Fruit fly (Drosophila melanogaster): ENCODE measurements around the gene grnd.

The grnd gene

DNA sequence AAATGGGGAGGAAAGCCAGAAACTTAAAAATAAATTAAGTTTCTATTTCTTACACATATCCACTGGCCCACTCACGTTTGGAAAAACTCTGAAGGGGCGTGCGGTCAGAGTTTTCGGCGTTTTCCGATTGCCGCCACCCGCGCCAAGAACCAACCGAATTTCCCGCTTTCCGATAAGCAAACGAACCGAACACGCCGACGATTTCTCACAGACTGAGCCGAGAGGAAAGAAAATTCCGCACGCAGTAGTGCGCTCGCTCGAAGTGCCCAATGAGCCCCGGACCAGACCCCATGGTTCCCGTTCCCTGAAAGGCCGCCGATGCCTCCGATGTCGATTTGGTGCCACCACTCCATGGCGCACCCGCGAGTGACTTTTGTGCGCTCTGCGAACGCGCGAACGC is 18.5 kb downstream of the grnd start, which contains the start of gene kon:
TSS of gene kon (minus strand) at position 219 of the 400 bp plus-strand sequence.
- TF ChIP-seq Met (GFP tag; optimal IDR thresholded peaks at IDR 0.05) (no peak), CG8632 (GFP tag; optimal IDR thresholded peaks at IDR 0.05) (no peak), lz (GFP tag; optimal IDR thresholded peaks at IDR 0.05) (no peak), Hr38 (GFP tag; optimal IDR thresholded peaks at IDR 0.05) (no peak), Sox14 (GFP tag; optimal IDR thresholded peaks at IDR 0.05) (no peak), CG11294 (GFP tag; IDR thresholded peaks at IDR 0.05) (no peak), salr (GFP tag; optimal IDR thresholded peaks at IDR 0.05) (no peak), CG9139 (GFP tag; optimal IDR thresholded peaks at IDR 0.05) (no peak), CG6163 (GFP tag; IDR thresholded peaks at IDR 0.05) (peak; percentile 49; the same call in 1 of the 3 replicates), CG10669 (GFP tag; optimal IDR thresholded peaks at IDR 0.05) (no peak), Eip78C (GFP tag) (peak; percentile 67), CG15336 (GFP tag; IDR thresholded peaks at IDR 0.05) (0 out of 2 replicates have a peak, but pooled peaks have one; percentile 26), CG34406 (GFP tag; optimal IDR thresholded peaks at IDR 0.05) (no peak), CG3919 (GFP tag; optimal IDR thresholded peaks at IDR 0.05) (no peak), CG3032 (tag; optimal IDR thresholded peaks at IDR 0.05) (no peak), Hr4 (GFP tag; optimal IDR thresholded peaks at IDR 0.05) (no peak), eg (GFP tag; IDR thresholded peaks at IDR 0.05) (peak; percentile 41; the same call in 2 of the 3 replicates), CG1621 (tag; optimal IDR thresholded peaks at IDR 0.05) (no peak), vri (GFP tag; optimal IDR thresholded peaks at IDR 0.05) (no peak), CG6792 (GFP tag; optimal IDR thresholded peaks at IDR 0.05) (no peak), CG6808 (GFP tag; optimal IDR thresholded peaks at IDR 0.05) (no peak)

DNA sequence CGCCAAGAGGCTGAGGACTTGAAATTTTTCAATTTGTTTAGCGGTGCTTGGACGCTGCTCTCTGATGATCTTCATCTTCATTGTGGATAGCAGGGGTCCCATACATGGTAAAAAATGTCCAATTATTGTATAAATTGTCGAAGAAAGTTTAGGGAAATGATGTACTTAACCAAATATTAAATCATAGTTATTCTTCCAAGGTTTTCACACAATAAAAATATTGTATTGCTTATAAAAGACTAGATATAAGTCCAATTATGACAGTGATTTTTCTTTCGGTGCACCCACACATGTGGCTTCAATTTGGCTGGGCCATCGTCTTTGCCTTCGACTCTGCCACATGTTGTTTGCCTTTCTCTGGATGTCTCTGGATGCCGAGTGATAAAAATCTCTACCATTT is 19.7 kb downstream of the grnd start:
- TF ChIP-seq CG16779 (tag; optimal IDR thresholded peaks at IDR 0.05) (peak; percentile 24), CG7368 (GFP tag; optimal IDR thresholded peaks at IDR 0.05) (peak; percentile 33), fkh (GFP tag; optimal IDR thresholded peaks at IDR 0.05) (no peak), eg (GFP tag; IDR thresholded peaks at IDR 0.05) (peak; percentile 79), Hr39 (GFP tag; optimal IDR thresholded peaks at IDR 0.05) (peak; percentile 45), net (GFP tag; optimal IDR thresholded peaks at IDR 0.05) (peak; percentile 66), fd85E (GFP tag; optimal IDR thresholded peaks at IDR 0.05) (no peak), salr (GFP tag; optimal IDR thresholded peaks at IDR 0.05) (peak in 1 of 2 experiments; percentile 61), CG34406 (GFP tag; optimal IDR thresholded peaks at IDR 0.05) (peak; percentile 51), dac (GFP tag; optimal IDR thresholded peaks at IDR 0.05) (no peak), dsx (GFP tag; optimal IDR thresholded peaks at IDR 0.05; ENCODE audit: poor library complexity, severe bottlenecking) (peak; percentile 71), CG6163 (GFP tag; IDR thresholded peaks at IDR 0.05) (no peak; the same call in none of the 3 replicates), CG3032 (tag; optimal IDR thresholded peaks at IDR 0.05) (peak; percentile 64), CG6854 (GFP tag; optimal IDR thresholded peaks at IDR 0.05) (no peak), OdsH (GFP tag; optimal IDR thresholded peaks at IDR 0.05) (peak; percentile 65), ss (GFP tag; optimal IDR thresholded peaks at IDR 0.05) (peak; percentile 46 to 60), Sox15 (GFP tag; optimal IDR thresholded peaks at IDR 0.05) (peak; percentile 19), svp (GFP tag) (peak; percentile 69), esn (GFP tag; optimal IDR thresholded peaks at IDR 0.05) (peak; percentile 55), Eip75B (GFP tag; optimal IDR thresholded peaks at IDR 0.05) (peak; percentile 67), Smox (GFP tag; optimal IDR thresholded peaks at IDR 0.05) (peak; percentile 30), Ets96B (tag; optimal IDR thresholded peaks at IDR 0.05) (peak; percentile 57), CG32006 (GFP tag; optimal IDR thresholded peaks at IDR 0.05) (peak; percentile 68), CG3919 (GFP tag; optimal IDR thresholded peaks at IDR 0.05) (peak; percentile 76), topi (GFP tag; optimal IDR thresholded peaks at IDR 0.05) (peak; percentile 47), Eip93F (GFP tag; optimal IDR thresholded peaks at IDR 0.05) (no peak), CG4318 (GFP tag; optimal IDR thresholded peaks at IDR 0.05) (peak; percentile 49), Eip78C (GFP tag) (peak; percentile 92), CG10631 (GFP tag; optimal IDR thresholded peaks at IDR 0.05) (peak; percentile 76), CG6276 (GFP tag; optimal IDR thresholded peaks at IDR 0.05) (peak; percentile 58), CG8319 (GFP tag; optimal IDR thresholded peaks at IDR 0.05) (no peak), CG31627 (GFP tag; optimal IDR thresholded peaks at IDR 0.05) (peak; percentile 31), Ets21C (GFP tag; optimal IDR thresholded peaks at IDR 0.05) (peak; percentile 15), CG1621 (tag; optimal IDR thresholded peaks at IDR 0.05) (peak; percentile 67), Sox14 (GFP tag; optimal IDR thresholded peaks at IDR 0.05) (peak; percentile 58), Gug (GFP tag; IDR thresholded peaks at IDR 0.05) (peak; percentile 79), CG8632 (GFP tag; optimal IDR thresholded peaks at IDR 0.05) (peak; percentile 25), vri (GFP tag; optimal IDR thresholded peaks at IDR 0.05) (peak; percentile 21), CG10669 (GFP tag; optimal IDR thresholded peaks at IDR 0.05) (peak; percentile 56), CG6808 (GFP tag; optimal IDR thresholded peaks at IDR 0.05) (peak; percentile 59), acj6 (GFP tag; optimal IDR thresholded peaks at IDR 0.05) (peak; percentile 62)

Data from whole organism, prepupa.